Worm (Caenorhabditis elegans) whole organism, late embryonic: ENCODE measurements around the gene acox-1.5.

Source experiments
- ahr-1 ChIP-seq: sonication (generic microtip); optimal IDR thresholded peaks from 2 replicates; lab custom pipeline; 2016; ENCODE audit warnings: missing genetic modification characterization, missing compliant biosample characterization
- ama-1 ChIP-seq: fragments of 150-350 bp; optimal IDR thresholded peaks from 2 replicates; lab custom pipeline; 2014
- ceh-2 ChIP-seq: sonication (generic microtip); optimal IDR thresholded peaks from 2 replicates; lab custom pipeline; 2016; ENCODE audit warnings: missing genotype, missing genetic modification characterization, missing compliant biosample characterization
- dmd-4 ChIP-seq: sonication (generic microtip); optimal IDR thresholded peaks from 2 replicates; lab custom pipeline; 2016; ENCODE audit warnings: borderline replicate concordance, missing genetic modification characterization, missing compliant biosample characterization
- eyg-1 ChIP-seq: sonication (generic microtip); optimal IDR thresholded peaks from 2 replicates; lab custom pipeline; 2016; ENCODE audit warnings: missing genotype, missing genetic modification characterization, missing compliant biosample characterization
- gmeb-2 ChIP-seq: sonication (generic microtip); optimal IDR thresholded peaks from 2 replicates; lab custom pipeline; 2016; ENCODE audit warnings: missing genetic modification characterization, inconsistent platforms, missing compliant biosample characterization
- hlh-30 ChIP-seq: sonication (generic microtip); optimal IDR thresholded peaks from 2 replicates; lab custom pipeline; 2017; ENCODE audit warnings: antibody characterized with exemption, missing genetic modification characterization, missing compliant biosample characterization; ENCODE audit not compliant: insufficient read depth
- hlh-8 ChIP-seq: sonication (generic microtip); optimal IDR thresholded peaks from 2 replicates; lab custom pipeline; 2016; ENCODE audit warnings: missing genotype, missing genetic modification characterization, missing compliant biosample characterization
- lim-6 ChIP-seq: sonication (generic microtip); optimal IDR thresholded peaks from 2 replicates; lab custom pipeline; 2016; ENCODE audit warnings: missing genetic modification characterization, missing compliant biosample characterization
- lin-11 ChIP-seq: fragments of 200-800 bp; sonication (Bioruptor generic); optimal IDR thresholded peaks from 2 replicates; lab custom pipeline; 2018; ENCODE audit warnings: mild to moderate bottlenecking, missing genetic modification characterization, missing compliant biosample characterization
- mec-3 ChIP-seq: sonication (generic microtip); optimal IDR thresholded peaks from 2 replicates; lab custom pipeline; 2016; ENCODE audit warnings: borderline replicate concordance, missing genetic modification characterization, missing compliant biosample characterization
- nhr-11 ChIP-seq: fragments of 150-350 bp; optimal IDR thresholded peaks from 2 replicates; lab custom pipeline; 2014; ENCODE audit warnings: missing biosample characterization, missing genetic modification characterization
- pha-4 ChIP-seq: fragments of 150-350 bp; optimal IDR thresholded peaks from 2 replicates; lab custom pipeline; 2018; ENCODE audit warnings: missing biosample characterization, missing genetic modification reagents, missing genetic modification characterization
- ttx-3 ChIP-seq: sonication (generic microtip); optimal IDR thresholded peaks from 2 replicates; lab custom pipeline; 2016; ENCODE audit warnings: missing genetic modification reagents, missing genetic modification characterization, missing compliant biosample characterization

- no peak for TF ChIP-seq lin-11
- TF ChIP-seq ama-1 (lab: Kevin White, UChicago), result no peak
- TF ChIP-seq nhr-11 (tag; lab: Kevin White, UChicago), result no peak
- TF ChIP-seq dmd-4 (tag; lab: Kevin White, UChicago), result no peak
- TF ChIP-seq lim-6, result no peak
- TF ChIP-seq mec-3, result no peak
- TF ChIP-seq ttx-3 (tag; lab: Kevin White, UChicago), result no peak
- TF ChIP-seq ceh-2 (tag; lab: Kevin White, UChicago), result no peak
- no peak for TF ChIP-seq gmeb-2 (tag; lab: Kevin White, UChicago)
- no peak for TF ChIP-seq hlh-8 (tag; lab: Kevin White, UChicago)
- TF ChIP-seq eyg-1 (tag; lab: Kevin White, UChicago), result no peak
- no peak for TF ChIP-seq pha-4 (tag; lab: Kevin White, UChicago)
- TF ChIP-seq ahr-1 (tag; lab: Kevin White, UChicago), result no peak
- TF ChIP-seq hlh-30 (tag; lab: Kevin White, UChicago), result no peak
Observed at ce11 chrIII:9568451-9568850, 23.5 kb downstream of the acox-1.5 start, which contains the start of gene C48B4.13.
